Worm (Caenorhabditis elegans): ENCODE results near the gene C46C2.3.
"Not testable (repeated sequence)": the region's sequence is repeated elsewhere in the genome, so short reads cannot be mapped to it uniquely, and the experiment has no call there.

The C46C2.3 gene

DNA sequence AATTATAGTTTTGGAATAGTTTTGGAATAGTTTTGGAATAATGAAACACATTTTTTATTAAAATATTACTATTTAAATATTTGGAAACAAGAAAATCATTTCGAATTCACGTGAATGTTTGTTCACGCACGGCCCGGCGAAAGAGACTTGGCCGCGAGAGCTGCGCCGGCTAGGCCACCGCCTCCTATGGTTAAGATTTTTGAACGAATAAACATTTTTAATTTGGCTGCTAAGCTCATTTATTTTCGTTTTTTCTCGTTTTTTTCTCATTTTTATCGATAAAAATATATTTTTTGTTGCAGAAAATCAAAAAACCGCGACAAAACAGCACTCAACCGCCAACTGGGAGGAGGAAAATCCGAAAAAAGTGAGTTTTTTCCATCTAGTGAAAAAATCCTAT is 30.4 kb upstream of the C46C2.3 start, which contains the start of gene C46C2.7:
Gene C46C2.7 (plus strand): TSS at position 301 of the 400 bp plus-strand sequence.
- not testable (repeated sequence) for TF ChIP-seq elt-1, elt-3, lin-39 (tag; optimal IDR thresholded peaks at IDR 0.05)

- peak in 1 of 2 experiments; percentile 66 for TF ChIP-seq lsy-2 (tag; optimal IDR thresholded peaks at IDR 0.05)
These were observed 28.8 kb upstream of the C46C2.3 start for ce11 chrIV:9196023-9196636.

- TF ChIP-seq nhr-25 (tag; optimal IDR thresholded peaks at IDR 0.05) (no peak), ztf-11 (tag; optimal IDR thresholded peaks at IDR 0.05) (no peak), mab-5 (tag; optimal IDR thresholded peaks at IDR 0.05) (peak; percentile 19), fos-1 (tag; optimal IDR thresholded peaks at IDR 0.05) (peak; percentile 72), gmeb-1 (tag; optimal IDR thresholded peaks at IDR 0.05) (no peak), F13H6.1 (tag; optimal IDR thresholded peaks at IDR 0.05) (peak; percentile 90), mbf-1 (tag; optimal IDR thresholded peaks at IDR 0.05) (no peak), peb-1 (tag; optimal IDR thresholded peaks at IDR 0.05) (no peak), dmd-4 (tag; optimal IDR thresholded peaks at IDR 0.05) (no peak), nhr-23 (tag; optimal IDR thresholded peaks at IDR 0.05) (no peak), sem-4 (tag; optimal IDR thresholded peaks at IDR 0.05) (peak; percentile 21), zag-1 (tag; optimal IDR thresholded peaks at IDR 0.05) (peak; percentile 82), nhr-12 (tag; optimal IDR thresholded peaks at IDR 0.05) (no peak), unc-55 (GFP tag; optimal IDR thresholded peaks at IDR 0.05) (peak; percentile 82), lin-13 (GFP tag; optimal IDR thresholded peaks at IDR 0.05) (peak; percentile 10), mdl-1 (tag; optimal IDR thresholded peaks at IDR 0.05) (peak; percentile 48 to 54), ztf-4 (tag; optimal IDR thresholded peaks at IDR 0.05) (no peak), Y55F3AM.14 (GFP tag; optimal IDR thresholded peaks at IDR 0.05) (peak; percentile 15), skn-1 (tag; optimal IDR thresholded peaks at IDR 0.05) (no peak), ceh-82 (tag; optimal IDR thresholded peaks at IDR 0.05) (peak; percentile 77), blmp-1 (tag; optimal IDR thresholded peaks at IDR 0.05; ENCODE audit: insufficient read depth) (peak; percentile 27), nhr-10 (tag; optimal IDR thresholded peaks at IDR 0.05) (no peak), ztf-1 (GFP tag; conservative IDR thresholded peaks at IDR 0.05) (no peak), nhr-11 (tag; optimal IDR thresholded peaks at IDR 0.05) (no peak), crh-2 (tag; optimal IDR thresholded peaks at IDR 0.05) (peak; percentile 52), ama-1 (optimal IDR thresholded peaks at IDR 0.05) (no peak), ceh-16 (tag; optimal IDR thresholded peaks at IDR 0.05) (no peak), ZK546.5 (tag; optimal IDR thresholded peaks at IDR 0.05) (no peak), C34F6.9 (tag; optimal IDR thresholded peaks at IDR 0.05) (peak; percentile 73), sma-3 (GFP tag; optimal IDR thresholded peaks at IDR 0.05) (no peak), lin-11 (tag; optimal IDR thresholded peaks at IDR 0.05) (peak; percentile 32), aly-2 (tag; optimal IDR thresholded peaks at IDR 0.05) (no peak), nhr-237 (tag; optimal IDR thresholded peaks at IDR 0.05) (no peak), elt-1 (tag; optimal IDR thresholded peaks at IDR 0.05) (no peak), unc-39 (tag; optimal IDR thresholded peaks at IDR 0.05) (no peak), alr-1 (tag; optimal IDR thresholded peaks at IDR 0.05) (no peak), nhr-129 (tag; optimal IDR thresholded peaks at IDR 0.05) (peak; percentile 90), lin-39 (tag; optimal IDR thresholded peaks at IDR 0.05) (no peak), unc-62 (GFP tag; optimal IDR thresholded peaks at IDR 0.05) (no peak), nhr-6 (tag; optimal IDR thresholded peaks at IDR 0.05) (peak; percentile 19), elt-3 (tag; optimal IDR thresholded peaks at IDR 0.05) (no peak), snpc-4 (tag; optimal IDR thresholded peaks at IDR 0.05) (peak; percentile 56), R02D3.7 (tag; optimal IDR thresholded peaks at IDR 0.05) (no peak), nhr-77 (tag; optimal IDR thresholded peaks at IDR 0.05) (no peak), egl-27 (tag; optimal IDR thresholded peaks at IDR 0.05) (peak; percentile 57), nhr-21 (tag; optimal IDR thresholded peaks at IDR 0.05) (no peak), lsy-2 (tag; optimal IDR thresholded peaks at IDR 0.05) (peak in 1 of 2 experiments; percentile 43), sma-9 (GFP tag; optimal IDR thresholded peaks at IDR 0.05) (peak; percentile 92), sma-9 (tag; optimal IDR thresholded peaks at IDR 0.05) (no peak)
These were observed 28.2 kb upstream of the C46C2.3 start for ce11 chrIV:9196755-9197154.
